Fruit fly (Drosophila melanogaster): ENCODE measurements around the gene vkg.
A peak's percentile ranks its signal among the peaks of the same experiment; 100 is the strongest.

DNA sequence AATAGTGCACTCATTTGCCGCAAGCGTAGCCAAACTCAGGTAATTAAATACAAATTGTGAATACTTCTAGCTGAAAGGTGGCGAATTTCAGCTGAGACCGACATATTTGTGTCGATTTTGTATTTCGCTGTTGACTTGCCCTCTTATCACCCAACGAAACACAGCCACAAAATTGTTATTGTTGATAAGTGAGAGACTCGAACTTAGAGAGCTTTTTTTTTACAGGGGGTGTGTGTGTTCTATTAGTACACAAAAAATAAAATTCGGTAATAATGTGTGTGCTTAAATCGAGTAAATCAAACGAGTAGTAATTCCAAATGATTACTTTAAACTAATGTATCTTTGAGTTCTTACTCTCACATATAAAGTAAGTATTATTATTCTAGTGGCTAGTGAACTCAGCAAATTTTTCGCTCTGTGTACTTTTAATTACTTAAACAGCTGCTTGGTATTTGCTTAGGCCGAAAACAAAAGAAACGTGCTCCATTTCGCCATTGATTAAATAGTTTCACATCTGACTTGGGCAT lies 33.0 kb upstream of the vkg start:
- peak; percentile 48 for TF ChIP-seq CG14711 (tag; optimal IDR thresholded peaks at IDR 0.05)
- TF ChIP-seq Crg-1 (GFP tag; optimal IDR thresholded peaks at IDR 0.05): no peak
- peak; percentile 74 for TF ChIP-seq CG7101 (tag; optimal IDR thresholded peaks at IDR 0.05)
- TF ChIP-seq ovo (GFP tag; optimal IDR thresholded peaks at IDR 0.05): no peak
- TF ChIP-seq tj (GFP tag; optimal IDR thresholded peaks at IDR 0.05): peak; percentile 92
- TF ChIP-seq pad (GFP tag; optimal IDR thresholded peaks at IDR 0.05): peak; percentile 23
- peak; percentile 7 for TF ChIP-seq Mnt (GFP tag; optimal IDR thresholded peaks at IDR 0.05)
- TF ChIP-seq CG1620 (GFP tag; optimal IDR thresholded peaks at IDR 0.05): no peak
- TF ChIP-seq kay (GFP tag; ENCODE audit: borderline replicate concordance): no peak
- peak; percentile 66 for TF ChIP-seq CG11617 (GFP tag; optimal IDR thresholded peaks at IDR 0.05)
- TF ChIP-seq Clk (GFP tag; optimal IDR thresholded peaks at IDR 0.05): peak; percentile 4
- TF ChIP-seq Hr96 (GFP tag; optimal IDR thresholded peaks at IDR 0.05): no peak
- TF ChIP-seq bab1 (GFP tag; optimal IDR thresholded peaks at IDR 0.05): peak; percentile 14
- no peak for TF ChIP-seq toe (GFP tag; optimal IDR thresholded peaks at IDR 0.05)

All from whole organism, adult.